Fruit fly (Drosophila melanogaster) whole organism: Measurements from ENCODE around the gene dock.

Source experiments
- CG8478 ChIP-seq: fragments of >200 bp; optimal IDR thresholded peaks from 2 replicates; lab custom pipeline; 2018; ENCODE audit warnings: inconsistent platforms
- Dll ChIP-seq: fragments of >200 bp; optimal IDR thresholded peaks from 2 replicates; lab custom pipeline; 2017
- EcR ChIP-seq, 2 experiments: fragments of >200 bp; optimal IDR thresholded peaks; 2 replicates each; lab custom pipeline; 2017; ENCODE audit warnings: missing biosample characterization in 2 of 2, missing genetic modification characterization in 2 of 2, missing genetic modification reagents in 2 of 2
- pan ChIP-seq: fragments of >200 bp; optimal IDR thresholded peaks from 2 replicates; lab custom pipeline; 2017
- psq ChIP-seq: fragments of >200 bp; optimal IDR thresholded peaks from 2 replicates; lab custom pipeline; 2017
- usp ChIP-seq: fragments of >200 bp; optimal IDR thresholded peaks from 2 replicates; lab custom pipeline; 2017; ENCODE audit warnings: missing biosample characterization, missing genetic modification characterization, mixed read lengths

DNA sequence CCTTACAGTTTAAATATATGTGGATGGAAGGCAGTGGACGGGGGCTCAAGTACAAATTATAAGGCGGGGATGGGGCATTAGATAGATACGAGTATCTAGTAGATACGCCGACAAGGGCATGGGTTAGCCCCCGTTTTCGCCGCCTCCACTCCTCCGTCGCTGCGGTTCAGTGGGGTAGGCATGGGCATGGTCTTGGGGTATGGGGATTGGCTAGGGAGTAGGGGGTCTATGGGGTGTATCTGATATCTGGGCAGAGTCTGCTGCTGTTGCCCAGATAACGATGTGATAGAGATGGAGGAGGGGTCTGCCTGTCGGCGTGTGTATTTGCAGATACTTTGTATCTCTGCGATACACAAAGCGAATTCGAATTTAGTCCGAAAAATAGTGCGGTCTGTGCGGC lies 35.8 kb upstream of the dock start:
- TF ChIP-seq CG8478 (lab: Kevin White, UChicago) (no peak), pan (no peak), psq (lab: Kevin White, UChicago) (no peak), usp (no peak), Dll (lab: Kevin White, UChicago) (no peak), EcR (GFP tag; optimal IDR thresholded peaks at IDR 0.05; lab: Kevin White, UChicago) (no peak)
